6 worm cellular contexts compared by ENCODE assay signal in genomic region chrII:10537988-10538387, ce11.
TF ChIP-seq lines count a peak whose summit lies in the region.

No protein-coding gene starts in this region.

TF ChIP-seq in whole organism, L1 larva, 84 proteins besides CTCF, POLR2A, EP300 and RAD21 (continued from another document and continues in another):
- TF ChIP-seq C04F5.9 (tag; optimal IDR thresholded peaks at IDR 0.05; lab: Kevin White, UChicago) (peak; percentile 88), nhr-28 (tag; optimal IDR thresholded peaks at IDR 0.05; lab: Kevin White, UChicago) (no peak), fkh-4 (tag; optimal IDR thresholded peaks at IDR 0.05; lab: Kevin White, UChicago; ENCODE audit: borderline replicate concordance) (peak; percentile 97), sup-37 (GFP tag; optimal IDR thresholded peaks at IDR 0.05; lab: Kevin White, UChicago) (peak; percentile 40), xbp-1 (tag; optimal IDR thresholded peaks at IDR 0.05; lab: Kevin White, UChicago) (peak; percentile 81), ceh-90 (tag; optimal IDR thresholded peaks at IDR 0.05; lab: Kevin White, UChicago) (peak; percentile 89), jun-1 (tag; optimal IDR thresholded peaks at IDR 0.05; lab: Kevin White, UChicago) (no peak), lin-13 (GFP tag; optimal IDR thresholded peaks at IDR 0.05; lab: Kevin White, UChicago) (peak; percentile 65), lin-39 (tag; optimal IDR thresholded peaks at IDR 0.05; lab: Kevin White, UChicago) (peak; percentile 55), ces-1 (GFP tag; optimal IDR thresholded peaks at IDR 0.05; lab: Kevin White, UChicago) (no peak), ceh-63 (GFP tag; optimal IDR thresholded peaks at IDR 0.05; lab: Kevin White, UChicago) (no peak), lin-14 (GFP tag; optimal IDR thresholded peaks at IDR 0.05; lab: Kevin White, UChicago) (peak; percentile 71), unc-98 (GFP tag; IDR thresholded peaks at IDR 0.05; lab: Robert Waterston, UW) (0 out of 2 replicates have a peak, but pooled peaks have one; percentile 34), ztf-11 (tag; optimal IDR thresholded peaks at IDR 0.05; lab: Kevin White, UChicago) (peak in 1 of 2 experiments; percentile 94), tbx-2 (tag; optimal IDR thresholded peaks at IDR 0.05; lab: Kevin White, UChicago) (peak; percentile 88), nhr-71 (tag; optimal IDR thresholded peaks at IDR 0.05; lab: Kevin White, UChicago) (peak; percentile 87), unc-86 (tag; optimal IDR thresholded peaks at IDR 0.05; lab: Kevin White, UChicago) (peak; percentile 58), zip-4 (GFP tag; optimal IDR thresholded peaks at IDR 0.05; lab: Kevin White, UChicago) (peak; percentile 40), nhr-20 (tag; optimal IDR thresholded peaks at IDR 0.05; lab: Kevin White, UChicago) (peak; percentile 78), elt-2 (tag; optimal IDR thresholded peaks at IDR 0.05; lab: Kevin White, UChicago) (peak; percentile 68), ceh-88 (GFP tag; IDR thresholded peaks at IDR 0.05; lab: Robert Waterston, UW) (no peak)

TF ChIP-seq in whole organism, L2 larva, 48 proteins besides CTCF, POLR2A, EP300 and RAD21 (continued from another document):
- peak; percentile 13 for TF ChIP-seq lin-13 (GFP tag; optimal IDR thresholded peaks at IDR 0.05; lab: Kevin White, UChicago)
- TF ChIP-seq egl-27 (tag; optimal IDR thresholded peaks at IDR 0.05; lab: Kevin White, UChicago) = no peak
- no peak for TF ChIP-seq nhr-12 (tag; optimal IDR thresholded peaks at IDR 0.05; lab: Kevin White, UChicago)
- peak; percentile 38 for TF ChIP-seq fos-1 (tag; optimal IDR thresholded peaks at IDR 0.05; lab: Kevin White, UChicago)
- peak; percentile 12 for TF ChIP-seq R02D3.7 (tag; optimal IDR thresholded peaks at IDR 0.05; lab: Kevin White, UChicago)
- no peak for TF ChIP-seq nhr-23 (tag; optimal IDR thresholded peaks at IDR 0.05; lab: Kevin White, UChicago)
- no peak for TF ChIP-seq unc-62 (GFP tag; optimal IDR thresholded peaks at IDR 0.05; lab: Kevin White, UChicago)
- TF ChIP-seq skn-1 (tag; optimal IDR thresholded peaks at IDR 0.05; lab: Kevin White, UChicago) = no peak
- no peak for TF ChIP-seq unc-39 (tag; optimal IDR thresholded peaks at IDR 0.05; lab: Kevin White, UChicago)
- peak; percentile 58 for TF ChIP-seq crh-2 (tag; optimal IDR thresholded peaks at IDR 0.05; lab: Kevin White, UChicago)
- TF ChIP-seq snpc-4 (tag; optimal IDR thresholded peaks at IDR 0.05; lab: Kevin White, UChicago) = no peak
- TF ChIP-seq gmeb-1 (tag; optimal IDR thresholded peaks at IDR 0.05; lab: Kevin White, UChicago) = peak; percentile 72
- TF ChIP-seq peb-1 (tag; optimal IDR thresholded peaks at IDR 0.05; lab: Kevin White, UChicago) = no peak

TF ChIP-seq in whole organism, L3 larva, 47 proteins besides CTCF, POLR2A, EP300 and RAD21 (continued from another document):
- TF ChIP-seq daf-12 (tag; optimal IDR thresholded peaks at IDR 0.05; lab: Kevin White, UChicago) (no peak), ztf-4 (tag; optimal IDR thresholded peaks at IDR 0.05; lab: Kevin White, UChicago) (no peak), elt-3 (tag; optimal IDR thresholded peaks at IDR 0.05; lab: Kevin White, UChicago) (no peak), nhr-12 (tag; optimal IDR thresholded peaks at IDR 0.05; lab: Kevin White, UChicago) (no peak), pqm-1 (tag; optimal IDR thresholded peaks at IDR 0.05; lab: Kevin White, UChicago) (no peak), snpc-4 (tag; optimal IDR thresholded peaks at IDR 0.05; lab: Kevin White, UChicago) (no peak), ZK546.5 (tag; optimal IDR thresholded peaks at IDR 0.05; lab: Kevin White, UChicago) (no peak), ceh-28 (tag; optimal IDR thresholded peaks at IDR 0.05; lab: Kevin White, UChicago) (no peak), mdl-1 (tag; optimal IDR thresholded peaks at IDR 0.05; lab: Kevin White, UChicago) (no peak), nhr-237 (tag; optimal IDR thresholded peaks at IDR 0.05; lab: Kevin White, UChicago) (no peak)
TF ChIP-seq in whole organism, L3 larva: peak in this region for 10.

TF ChIP-seq in whole organism, L4 larva, 104 proteins besides CTCF, POLR2A, EP300 and RAD21 (continued from another document and continues in another):
- TF ChIP-seq ztf-11 (tag; optimal IDR thresholded peaks at IDR 0.05; lab: Kevin White, UChicago) = no peak
- TF ChIP-seq nhr-10 (tag; optimal IDR thresholded peaks at IDR 0.05; lab: Kevin White, UChicago) = no peak
- TF ChIP-seq dve-1 (tag; optimal IDR thresholded peaks at IDR 0.05; lab: Kevin White, UChicago; ENCODE audit: insufficient read depth) = peak; percentile 60
- no peak for TF ChIP-seq mdl-1 (tag; optimal IDR thresholded peaks at IDR 0.05; lab: Kevin White, UChicago)
- no peak for TF ChIP-seq nhr-77 (tag; optimal IDR thresholded peaks at IDR 0.05; lab: Kevin White, UChicago)
- TF ChIP-seq lsy-2 (tag; optimal IDR thresholded peaks at IDR 0.05; lab: Kevin White, UChicago) = peak in 1 of 2 experiments; percentile 75
- no peak for TF ChIP-seq F37D6.2 (tag; optimal IDR thresholded peaks at IDR 0.05; lab: Kevin White, UChicago)
- TF ChIP-seq ceh-28 (tag; optimal IDR thresholded peaks at IDR 0.05; lab: Kevin White, UChicago) = no peak
- TF ChIP-seq hmg-1.1 (GFP tag; IDR thresholded peaks at IDR 0.05; lab: Robert Waterston, UW) = no peak
- TF ChIP-seq nhr-102 (tag; optimal IDR thresholded peaks at IDR 0.05; lab: Kevin White, UChicago) = peak; percentile 14
- TF ChIP-seq skn-1 (tag; optimal IDR thresholded peaks at IDR 0.05; lab: Kevin White, UChicago) = no peak
- peak; percentile 72 for TF ChIP-seq madf-9 (GFP tag; conservative IDR thresholded peaks at IDR 0.05; lab: Robert Waterston, UW)
- 0 out of 4 replicates have a peak, but pooled peaks of 1 of the 2 experiments have one; percentile 36 for TF ChIP-seq madf-5 (GFP tag; IDR thresholded peaks at IDR 0.05; lab: Robert Waterston, UW)
- TF ChIP-seq rbr-2 (tag; optimal IDR thresholded peaks at IDR 0.05; lab: Kevin White, UChicago) = peak; percentile 30
- no peak for TF ChIP-seq pqm-1 (tag; optimal IDR thresholded peaks at IDR 0.05; lab: Kevin White, UChicago)
- TF ChIP-seq hlh-30 (tag; optimal IDR thresholded peaks at IDR 0.05; lab: Kevin White, UChicago; ENCODE audit: insufficient read depth) = no peak
- no peak for TF ChIP-seq F49E8.2 (tag; optimal IDR thresholded peaks at IDR 0.05; lab: Kevin White, UChicago; ENCODE audit: borderline replicate concordance)
- TF ChIP-seq aly-2 (tag; optimal IDR thresholded peaks at IDR 0.05; lab: Kevin White, UChicago) = no peak
- TF ChIP-seq duxl-1 (tag; optimal IDR thresholded peaks at IDR 0.05; lab: Kevin White, UChicago; ENCODE audit: poor library complexity) = peak; percentile 59
- no peak for TF ChIP-seq fkh-10 (GFP tag; optimal IDR thresholded peaks at IDR 0.05; lab: Kevin White, UChicago)
- TF ChIP-seq pha-4 (GFP tag; IDR thresholded peaks at IDR 0.05; lab: Robert Waterston, UW) = no peak
- TF ChIP-seq pha-4 (tag; optimal IDR thresholded peaks at IDR 0.05; lab: Kevin White, UChicago) = no peak
- no peak for TF ChIP-seq lin-1 (GFP tag; IDR thresholded peaks at IDR 0.05; lab: Robert Waterston, UW)
- TF ChIP-seq mes-2 (tag; optimal IDR thresholded peaks at IDR 0.05; lab: Kevin White, UChicago; ENCODE audit: poor library complexity, severe bottlenecking) = peak; percentile 97
- TF ChIP-seq daf-19 (GFP tag; conservative IDR thresholded peaks at IDR 0.05; lab: Robert Waterston, UW) = no peak
- no peak for TF ChIP-seq attf-4 (tag; optimal IDR thresholded peaks at IDR 0.05; lab: Kevin White, UChicago)
- TF ChIP-seq lin-38 (GFP tag; IDR thresholded peaks at IDR 0.05; lab: Robert Waterston, UW) = peak; percentile 63
- TF ChIP-seq ceh-44 (GFP tag; IDR thresholded peaks at IDR 0.05; lab: Robert Waterston, UW) = 0 out of 2 replicates have a peak, but pooled peaks have one; percentile 28
- no peak for TF ChIP-seq nhr-28 (tag; optimal IDR thresholded peaks at IDR 0.05; lab: Kevin White, UChicago)
- TF ChIP-seq dpl-1 (GFP tag; optimal IDR thresholded peaks at IDR 0.05; lab: Kevin White, UChicago) = peak; percentile 70

TF ChIP-seq in whole organism, late embryonic, 69 proteins besides CTCF, POLR2A, EP300 and RAD21 (continued from another document):
- TF ChIP-seq unc-55 (GFP tag; optimal IDR thresholded peaks at IDR 0.05; lab: Kevin White, UChicago) (no peak), C38D4.7 (GFP tag; optimal IDR thresholded peaks at IDR 0.05; lab: Kevin White, UChicago) (no peak), pag-3 (tag; optimal IDR thresholded peaks at IDR 0.05; lab: Kevin White, UChicago; ENCODE audit: borderline replicate concordance) (no peak), pqm-1 (tag; optimal IDR thresholded peaks at IDR 0.05; lab: Kevin White, UChicago) (no peak), K02D7.2 (tag; optimal IDR thresholded peaks at IDR 0.05; lab: Kevin White, UChicago) (no peak), fkh-6 (tag; optimal IDR thresholded peaks at IDR 0.05; lab: Kevin White, UChicago) (no peak), ets-4 (tag; optimal IDR thresholded peaks at IDR 0.05; lab: Kevin White, UChicago) (peak; percentile 53), ceh-6 (GFP tag; optimal IDR thresholded peaks at IDR 0.05; lab: Kevin White, UChicago) (no peak), che-1 (tag; optimal IDR thresholded peaks at IDR 0.05; lab: Kevin White, UChicago) (no peak), pros-1 (tag; optimal IDR thresholded peaks at IDR 0.05; lab: Kevin White, UChicago) (no peak), hlh-30 (tag; optimal IDR thresholded peaks at IDR 0.05; lab: Kevin White, UChicago; ENCODE audit: insufficient read depth) (no peak), sdc-2 (tag; optimal IDR thresholded peaks at IDR 0.05; lab: Kevin White, UChicago) (no peak), unc-42 (tag; optimal IDR thresholded peaks at IDR 0.05; lab: Kevin White, UChicago) (peak; percentile 47), zip-5 (tag; optimal IDR thresholded peaks at IDR 0.05; lab: Kevin White, UChicago) (peak; percentile 70), K09A11.1 (tag; optimal IDR thresholded peaks at IDR 0.05; lab: Kevin White, UChicago; ENCODE audit: insufficient read depth) (no peak), ceh-30 (tag; optimal IDR thresholded peaks at IDR 0.05; lab: Kevin White, UChicago) (no peak), C08G9.2 (tag; optimal IDR thresholded peaks at IDR 0.05; lab: Kevin White, UChicago) (peak; percentile 81), ceh-31 (tag; optimal IDR thresholded peaks at IDR 0.05; lab: Kevin White, UChicago) (peak; percentile 83), pha-4 (tag; optimal IDR thresholded peaks at IDR 0.05; lab: Kevin White, UChicago) (no peak), ztf-16 (tag; optimal IDR thresholded peaks at IDR 0.05; lab: Kevin White, UChicago) (no peak), ceh-2 (tag; optimal IDR thresholded peaks at IDR 0.05; lab: Kevin White, UChicago) (peak; percentile 85), ceh-24 (tag; optimal IDR thresholded peaks at IDR 0.05; lab: Kevin White, UChicago) (no peak), syd-9 (tag; optimal IDR thresholded peaks at IDR 0.05; lab: Kevin White, UChicago) (no peak), odd-2 (tag; optimal IDR thresholded peaks at IDR 0.05; lab: Kevin White, UChicago) (no peak), dmd-4 (tag; optimal IDR thresholded peaks at IDR 0.05; lab: Kevin White, UChicago; ENCODE audit: borderline replicate concordance) (no peak), hlh-13 (GFP tag; optimal IDR thresholded peaks at IDR 0.05; lab: Kevin White, UChicago) (no peak)

TF ChIP-seq in whole organism, young adult, 124 proteins besides CTCF, POLR2A, EP300 and RAD21 (continued from another document and continues in another):
- TF ChIP-seq rcor-1 (GFP tag; IDR thresholded peaks at IDR 0.05; lab: Robert Waterston, UW) = no peak
- peak; percentile 40; the same call in 1 of the 2 replicates for TF ChIP-seq mcd-1 (GFP tag; IDR thresholded peaks at IDR 0.05; lab: Robert Waterston, UW)
- peak; percentile 6 for TF ChIP-seq ceh-27 (GFP tag; optimal IDR thresholded peaks at IDR 0.05; lab: Kevin White, UChicago)
- TF ChIP-seq hsf-1 (GFP tag; IDR thresholded peaks at IDR 0.05; lab: Robert Waterston, UW) = no peak
- no peak for TF ChIP-seq F10E7.11 (tag; optimal IDR thresholded peaks at IDR 0.05; lab: Kevin White, UChicago)
- TF ChIP-seq sptf-2 (GFP tag; optimal IDR thresholded peaks at IDR 0.05; lab: Kevin White, UChicago) = no peak
- no peak for TF ChIP-seq lir-1 (GFP tag; conservative IDR thresholded peaks at IDR 0.05; lab: Robert Waterston, UW)
- no peak for TF ChIP-seq efl-1 (GFP tag; optimal IDR thresholded peaks at IDR 0.05; lab: Kevin White, UChicago)
- TF ChIP-seq unc-130 (GFP tag; optimal IDR thresholded peaks at IDR 0.05; lab: Kevin White, UChicago) = peak; percentile 80
- no peak for TF ChIP-seq rpc-1 (optimal IDR thresholded peaks at IDR 0.05; lab: Kevin White, UChicago)
- TF ChIP-seq rpc-1 (tag; optimal IDR thresholded peaks at IDR 0.05; lab: Kevin White, UChicago) = no peak
- peak; percentile 73 for TF ChIP-seq ZK185.1 (tag; optimal IDR thresholded peaks at IDR 0.05; lab: Kevin White, UChicago; ENCODE audit: poor library complexity, severe bottlenecking)
- TF ChIP-seq lin-26 (GFP tag; IDR thresholded peaks at IDR 0.05; lab: Robert Waterston, UW) = no peak
- 0 out of 2 replicates have a peak, but pooled peaks have one; percentile 39 for TF ChIP-seq K11D2.4 (GFP tag; IDR thresholded peaks at IDR 0.05; lab: Robert Waterston, UW)
- no peak for TF ChIP-seq B0019.2 (GFP tag; conservative IDR thresholded peaks at IDR 0.05; lab: Robert Waterston, UW)
- no peak for TF ChIP-seq tlf-1 (GFP tag; optimal IDR thresholded peaks at IDR 0.05; lab: Kevin White, UChicago)
- TF ChIP-seq Y56A3A.18 (GFP tag; IDR thresholded peaks at IDR 0.05; lab: Robert Waterston, UW) = no peak
- TF ChIP-seq cebp-2 (GFP tag; IDR thresholded peaks at IDR 0.05; lab: Robert Waterston, UW) = no peak
- no peak for TF ChIP-seq aptf-3 (GFP tag; IDR thresholded peaks at IDR 0.05; lab: Robert Waterston, UW)
- TF ChIP-seq him-1 (tag; optimal IDR thresholded peaks at IDR 0.05; lab: Kevin White, UChicago) = no peak
- peak in 1 of 2 experiments; percentile 24 for TF ChIP-seq let-607 (tag; optimal IDR thresholded peaks at IDR 0.05; lab: Kevin White, UChicago)
- no peak for TF ChIP-seq ama-1 (optimal IDR thresholded peaks at IDR 0.05; lab: Kevin White, UChicago)
- no peak for TF ChIP-seq ama-1 (GFP tag; optimal IDR thresholded peaks at IDR 0.05; lab: Kevin White, UChicago)
- no peak for TF ChIP-seq attf-5 (GFP tag; optimal IDR thresholded peaks at IDR 0.05; lab: Kevin White, UChicago)
- TF ChIP-seq hmg-1.2 (GFP tag; IDR thresholded peaks at IDR 0.05; lab: Robert Waterston, UW) = no peak
- TF ChIP-seq zim-3 (tag; optimal IDR thresholded peaks at IDR 0.05; lab: Kevin White, UChicago) = no peak
- no peak for TF ChIP-seq ccch-3 (GFP tag; optimal IDR thresholded peaks at IDR 0.05; lab: Kevin White, UChicago)
- no peak for TF ChIP-seq hmg-20 (GFP tag; IDR thresholded peaks at IDR 0.05; lab: Robert Waterston, UW)
- no peak for TF ChIP-seq nfya-1 (tag; optimal IDR thresholded peaks at IDR 0.05; lab: Kevin White, UChicago; ENCODE audit: borderline replicate concordance, insufficient read depth)
- TF ChIP-seq ceh-40 (GFP tag; IDR thresholded peaks at IDR 0.05; lab: Robert Waterston, UW) = no peak
- TF ChIP-seq ztf-28 (GFP tag; IDR thresholded peaks at IDR 0.05; lab: Robert Waterston, UW) = 0 out of 2 replicates have a peak, but pooled peaks have one; percentile 46
- no peak for TF ChIP-seq Y53G8AR.9 (GFP tag; conservative IDR thresholded peaks at IDR 0.05; lab: Robert Waterston, UW)
- TF ChIP-seq ztf-6 (GFP tag; IDR thresholded peaks at IDR 0.05; lab: Robert Waterston, UW) = no peak
- TF ChIP-seq akir-1 (GFP tag; optimal IDR thresholded peaks at IDR 0.05; lab: Kevin White, UChicago) = no peak
- TF ChIP-seq egrh-3 (GFP tag; IDR thresholded peaks at IDR 0.05; lab: Robert Waterston, UW) = no peak
- TF ChIP-seq madf-10 (tag; optimal IDR thresholded peaks at IDR 0.05; lab: Kevin White, UChicago) = no peak
- TF ChIP-seq repo-1 (tag; optimal IDR thresholded peaks at IDR 0.05; lab: Kevin White, UChicago) = no peak
- TF ChIP-seq tbp1 (GFP tag; optimal IDR thresholded peaks at IDR 0.05; lab: Kevin White, UChicago) = peak; percentile 32
- no peak for TF ChIP-seq mes-4 (tag; optimal IDR thresholded peaks at IDR 0.05; lab: Kevin White, UChicago)
- no peak for TF ChIP-seq F37B4.10 (GFP tag; IDR thresholded peaks at IDR 0.05; lab: Robert Waterston, UW)
- TF ChIP-seq athp-1 (tag; optimal IDR thresholded peaks at IDR 0.05; lab: Kevin White, UChicago) = peak; percentile 31
- TF ChIP-seq D2030.7 (GFP tag; IDR thresholded peaks at IDR 0.05; lab: Robert Waterston, UW) = peak; percentile 45
- 0 out of 2 replicates have a peak, but pooled peaks have one; percentile 40 for TF ChIP-seq sea-2 (GFP tag; IDR thresholded peaks at IDR 0.05; lab: Robert Waterston, UW)
- TF ChIP-seq lsl-1 (GFP tag; optimal IDR thresholded peaks at IDR 0.05; lab: Kevin White, UChicago) = peak; percentile 4
- no peak for TF ChIP-seq nhr-27 (tag; optimal IDR thresholded peaks at IDR 0.05; lab: Kevin White, UChicago)
